Fruit fly (Drosophila melanogaster): ENCODE results near the gene CG12983.
A peak's percentile ranks its signal among the peaks of the same experiment; 100 is the strongest.

CG12983 gene

DNA sequence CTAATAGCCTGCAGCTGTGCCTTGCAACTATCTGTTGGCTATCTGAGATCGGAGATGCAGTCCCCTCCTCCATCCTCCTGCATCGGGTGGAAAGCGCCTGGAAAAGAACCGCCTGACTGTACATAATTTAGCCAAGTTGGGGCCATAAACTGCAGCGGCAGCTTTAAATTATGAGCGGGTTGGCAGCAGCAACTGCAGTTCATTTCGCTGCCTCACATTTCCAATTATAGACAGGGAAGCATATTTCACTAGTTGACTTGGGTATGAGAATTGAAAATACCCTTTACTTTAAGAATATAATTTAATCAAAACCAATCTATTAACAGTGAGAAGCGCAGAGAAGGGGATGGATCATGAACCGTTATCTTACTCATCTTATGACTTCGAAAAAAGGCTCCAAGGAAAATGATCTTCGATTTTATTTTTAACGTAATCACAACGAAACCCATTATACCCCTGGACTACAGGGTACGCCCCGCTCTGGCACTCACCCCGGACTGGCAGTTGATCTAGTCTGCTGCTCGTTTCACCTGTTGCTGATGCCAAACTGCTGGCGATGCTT is 43.5 kb downstream of the CG12983 start (continued):
- TF ChIP-seq CG2199 (GFP tag; IDR thresholded peaks at IDR 0.05) (0 out of 3 replicates have a peak, but pooled peaks have one; percentile 62), CG2129 (GFP tag; IDR thresholded peaks at IDR 0.05; ENCODE audit: partially characterized antibody) (no peak), onecut (GFP tag; IDR thresholded peaks at IDR 0.05) (no peak), CG8290 (GFP tag; optimal IDR thresholded peaks at IDR 0.05) (no peak), CG8290 (tag; optimal IDR thresholded peaks at IDR 0.05) (no peak), CG17361 (GFP tag; IDR thresholded peaks at IDR 0.05) (peak; percentile 33; the same call in 1 of the 3 replicates), CG14667 (GFP tag; IDR thresholded peaks at IDR 0.05) (peak; percentile 15; the same call in 1 of the 2 replicates), CG1602 (GFP tag; optimal IDR thresholded peaks at IDR 0.05) (peak; percentile 30), ash1 (GFP tag; optimal IDR thresholded peaks at IDR 0.05) (no peak), Fer1 (GFP tag; optimal IDR thresholded peaks at IDR 0.05) (no peak), amos (GFP tag; IDR thresholded peaks at IDR 0.05; ENCODE audit: partially characterized antibody) (no peak), dmrt11E (tag; optimal IDR thresholded peaks at IDR 0.05) (peak; percentile 82), chn (GFP tag; optimal IDR thresholded peaks at IDR 0.05) (peak; percentile 54), prd (optimal IDR thresholded peaks at IDR 0.05) (no peak), prd (GFP tag; IDR thresholded peaks at IDR 0.05) (peak; percentile 78), org-1 (GFP tag; optimal IDR thresholded peaks at IDR 0.05) (no peak), CG4404 (GFP tag; IDR thresholded peaks at IDR 0.05) (peak; percentile 75), Kr (GFP tag; optimal IDR thresholded peaks at IDR 0.05) (no peak), psq (GFP tag; optimal IDR thresholded peaks at IDR 0.05) (no peak), fd64A (GFP tag; optimal IDR thresholded peaks at IDR 0.05) (no peak), CG6254 (GFP tag; optimal IDR thresholded peaks at IDR 0.05) (peak; percentile 14), tio (GFP tag; optimal IDR thresholded peaks at IDR 0.05) (peak; percentile 14), CG30403 (GFP tag; optimal IDR thresholded peaks at IDR 0.05) (peak; percentile 15), Eip74EF (GFP tag; optimal IDR thresholded peaks at IDR 0.05) (no peak), cato (GFP tag; optimal IDR thresholded peaks at IDR 0.05; ENCODE audit: borderline replicate concordance) (peak; percentile 14), B-H1 (GFP tag; IDR thresholded peaks at IDR 0.05) (peak; percentile 22; the same call in 1 of the 3 replicates), vvl (GFP tag; IDR thresholded peaks at IDR 0.05) (peak; percentile 51; the same call in 1 of the 2 replicates), zfh1 (GFP tag; IDR thresholded peaks at IDR 0.05) (peak; percentile 79; the same call in 2 of the 3 replicates), da (GFP tag; optimal IDR thresholded peaks at IDR 0.05) (no peak), CG12942 (GFP tag; optimal IDR thresholded peaks at IDR 0.05) (no peak), Dref (GFP tag; IDR thresholded peaks at IDR 0.05) (no peak), gem (tag; optimal IDR thresholded peaks at IDR 0.05) (peak; percentile 72), Usf (GFP tag; optimal IDR thresholded peaks at IDR 0.05) (peak; percentile 34), CG16815 (GFP tag; optimal IDR thresholded peaks at IDR 0.05) (peak; percentile 46), Vsx1 (GFP tag; optimal IDR thresholded peaks at IDR 0.05) (no peak), chm (GFP tag; IDR thresholded peaks at IDR 0.05) (no peak), trh (GFP tag; optimal IDR thresholded peaks at IDR 0.05) (peak; percentile 9), ems (GFP tag; optimal IDR thresholded peaks at IDR 0.05) (peak; percentile 18), lbe (GFP tag; optimal IDR thresholded peaks at IDR 0.05) (no peak), pum (GFP tag; optimal IDR thresholded peaks at IDR 0.05) (peak; percentile 29), Bgb (GFP tag; IDR thresholded peaks at IDR 0.05; ENCODE audit: partially characterized antibody) (no peak), insv (GFP tag; optimal IDR thresholded peaks at IDR 0.05) (no peak), CG2875 (GFP tag; optimal IDR thresholded peaks at IDR 0.05) (peak; percentile 50), D19A (tag; optimal IDR thresholded peaks at IDR 0.05) (peak; percentile 61), lola (GFP tag; optimal IDR thresholded peaks at IDR 0.05) (peak in 1 of 3 experiments; percentile 75), ac (GFP tag; optimal IDR thresholded peaks at IDR 0.05) (peak; percentile 57), CHES-1-like (GFP tag; optimal IDR thresholded peaks at IDR 0.05) (no peak), CG7928 (GFP tag; optimal IDR thresholded peaks at IDR 0.05) (no peak), Dbx (GFP tag; IDR thresholded peaks at IDR 0.05) (no peak), CG5953 (GFP tag; IDR thresholded peaks at IDR 0.05) (no peak), ase (GFP tag; IDR thresholded peaks at IDR 0.05) (no peak)
